Worm (Caenorhabditis elegans) whole organism, dauer: Measurements from ENCODE around the gene akt-1.

Source experiments
- unc-62 ChIP-seq: sonication (generic microtip); optimal IDR thresholded peaks from 2 replicates; lab custom pipeline; 2017; ENCODE audit warnings: missing biosample characterization, missing genetic modification reagents, missing genetic modification characterization

Gene akt-1

ce11 chrV:10228360-10228759 lies 20.3 kb upstream of the akt-1 start, which contains the start of gene fipr-4:
Gene fipr-4, minus strand, starts transcription at chrV:10228460.
- TF ChIP-seq unc-62 (GFP tag; lab: Kevin White, UChicago), result no peak

- no peak for TF ChIP-seq unc-62 (GFP tag; lab: Kevin White, UChicago)
Measured at ce11 chrV:10229222-10229879, 19.4 kb upstream of the akt-1 start, which contains the start of the genes pyt-1 and fipr-7. Gene pyt-1, minus strand, starts transcription at chrV:10229322. Gene fipr-7, plus strand, starts transcription at chrV:10229829.

DNA sequence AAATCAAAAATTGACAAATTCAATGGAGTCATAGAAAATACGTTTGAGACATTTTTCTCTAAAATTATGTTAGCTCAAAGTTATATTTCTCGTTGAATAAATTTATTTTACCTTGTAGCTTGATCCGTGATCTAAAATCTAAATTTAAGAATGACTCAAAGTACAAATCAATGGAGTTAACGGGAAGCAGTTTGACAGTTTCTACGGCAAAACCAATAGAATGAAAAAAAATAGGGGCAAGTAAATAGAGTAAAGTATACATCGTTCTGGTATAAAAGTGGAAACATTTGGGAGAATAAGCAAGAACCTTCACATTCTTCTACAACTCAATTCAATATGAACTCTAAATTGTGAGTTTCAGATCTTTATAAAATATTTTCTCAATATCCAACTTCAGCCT lies 17.8 kb upstream of the akt-1 start, which contains the start of gene fipr-6:
TSS of gene fipr-6 (plus strand) at position 301 of the 400 bp plus-strand sequence.
- no peak for TF ChIP-seq unc-62 (GFP tag; lab: Kevin White, UChicago)

- no peak for TF ChIP-seq unc-62 (GFP tag; lab: Kevin White, UChicago)
Measured at ce11 chrV:10233330-10233729, 15.4 kb upstream of the akt-1 start, which contains the start of gene str-182. Gene str-182, minus strand, starts transcription at chrV:10233430.

DNA sequence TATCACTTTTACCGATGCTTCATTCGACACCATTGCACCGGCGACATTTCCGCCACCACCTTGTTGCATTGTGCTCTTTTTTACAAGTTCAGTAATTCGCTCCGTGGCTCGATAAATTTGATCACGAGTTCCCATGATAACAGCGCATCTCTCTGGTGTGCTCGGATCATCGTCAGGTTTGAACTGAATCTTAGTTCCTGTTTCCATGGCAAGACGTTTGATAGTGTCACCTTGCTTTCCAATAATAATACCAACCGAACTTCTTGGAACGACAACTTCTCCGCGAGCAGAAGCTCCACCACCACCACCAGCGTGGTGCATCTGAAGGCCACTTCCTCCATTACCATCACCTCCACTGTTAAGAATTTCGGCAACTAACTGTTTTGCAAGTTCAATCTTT lies 11.5 kb upstream of the akt-1 start:
- no peak for TF ChIP-seq unc-62 (GFP tag; lab: Kevin White, UChicago)

DNA sequence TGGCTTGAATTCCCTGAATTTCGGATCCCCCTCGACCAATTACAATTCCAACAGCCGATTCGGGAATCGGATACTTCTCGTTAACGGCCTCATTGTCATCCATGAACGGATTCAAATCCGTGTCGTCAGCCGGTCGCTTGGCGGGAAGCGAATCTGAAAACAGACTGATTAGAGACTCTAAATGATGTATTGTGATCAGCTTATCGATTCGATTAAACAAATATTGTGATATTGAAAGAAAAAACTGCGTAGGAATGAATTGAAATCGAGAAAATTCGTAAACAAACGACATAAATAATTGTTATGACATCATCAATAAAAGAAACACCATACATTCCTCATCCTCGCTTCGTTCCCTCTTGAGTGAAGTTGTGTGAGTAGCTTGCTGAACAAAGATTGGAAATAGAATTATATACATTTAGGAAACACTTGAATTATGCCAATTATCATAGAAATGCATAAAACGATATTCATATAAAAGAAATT lies 10.7 kb upstream of the akt-1 start:
- TF ChIP-seq unc-62 (GFP tag; lab: Kevin White, UChicago), result no peak

- TF ChIP-seq unc-62 (GFP tag; lab: Kevin White, UChicago), result no peak
Measured at ce11 chrV:10238665-10239064, 10.0 kb upstream of the akt-1 start, which contains the start of gene fubl-1. Gene fubl-1, minus strand, starts transcription at chrV:10238866.

ce11 chrV:10239861-10240260 lies 8.8 kb upstream of the akt-1 start, which contains the start of gene fipr-8:
Gene fipr-8, minus strand, starts transcription at chrV:10239961.
- no peak for TF ChIP-seq unc-62 (GFP tag; lab: Kevin White, UChicago)

DNA sequence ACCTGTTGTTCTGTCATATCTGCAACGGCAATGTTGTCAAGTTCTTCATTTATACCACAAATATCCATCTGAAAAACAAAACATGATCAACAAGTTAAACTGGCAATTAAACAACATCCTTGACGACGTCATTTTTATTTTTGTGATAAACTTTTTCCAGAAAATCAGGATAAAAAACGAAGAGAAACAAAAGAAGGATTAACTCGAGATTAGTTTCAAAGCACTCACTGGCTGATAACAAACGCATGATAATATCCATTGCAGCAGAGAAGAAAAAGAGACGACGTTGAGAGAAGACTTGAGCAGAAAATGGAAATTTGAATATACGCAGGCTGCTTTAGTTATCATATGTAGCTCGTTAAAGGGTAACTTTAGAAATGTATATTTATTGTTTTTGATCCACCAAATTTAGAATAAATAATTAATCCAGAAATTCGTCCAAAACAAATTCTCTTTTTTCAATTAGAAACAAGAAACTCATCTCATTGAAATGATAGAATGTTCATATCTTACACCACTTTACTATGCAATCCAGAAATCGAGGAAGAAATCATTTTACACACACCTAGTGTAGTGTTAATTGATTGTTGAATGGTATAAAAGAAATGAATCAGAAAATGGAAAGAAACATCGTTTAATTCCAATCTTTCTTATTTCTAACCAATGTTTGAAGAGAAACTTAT lies 7.4 kb upstream of the akt-1 start, which contains the start of the genes C12D8.21 and col-148:
TSS of gene C12D8.21 (minus strand) at position 68 of the 683 bp plus-strand sequence.
TSS of gene col-148 (plus strand) at position 633 of the 683 bp plus-strand sequence.
- no peak for TF ChIP-seq unc-62 (GFP tag; lab: Kevin White, UChicago)

ce11 chrV:10243105-10243504 lies 5.6 kb upstream of the akt-1 start, which contains the start of gene C12D8.9:
Gene C12D8.9, minus strand, starts transcription at chrV:10243205.
- TF ChIP-seq unc-62 (GFP tag; lab: Kevin White, UChicago), result no peak

ce11 chrV:10244018-10244720 lies 4.5 kb upstream of the akt-1 start:
- no peak for TF ChIP-seq unc-62 (GFP tag; lab: Kevin White, UChicago)

DNA sequence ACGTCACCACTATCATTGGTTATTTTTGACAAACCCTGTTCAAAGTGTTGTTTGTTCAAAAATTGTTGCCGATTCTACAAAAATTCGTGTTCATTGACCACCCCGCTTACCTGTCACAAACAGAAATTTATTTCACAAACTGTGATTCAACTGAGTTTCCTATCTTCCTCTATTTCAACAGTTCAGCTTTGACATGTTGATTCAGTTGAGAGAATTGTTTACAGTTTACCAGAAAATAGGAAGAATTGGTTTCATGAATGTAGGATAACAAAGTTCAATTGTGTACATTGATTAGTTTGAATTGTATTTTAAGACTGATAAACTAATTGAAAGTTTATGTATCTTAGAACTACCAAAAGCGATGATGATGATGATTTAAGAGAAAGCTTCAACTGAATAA lies 3.1 kb upstream of the akt-1 start:
- no peak for TF ChIP-seq unc-62 (GFP tag; lab: Kevin White, UChicago)

DNA sequence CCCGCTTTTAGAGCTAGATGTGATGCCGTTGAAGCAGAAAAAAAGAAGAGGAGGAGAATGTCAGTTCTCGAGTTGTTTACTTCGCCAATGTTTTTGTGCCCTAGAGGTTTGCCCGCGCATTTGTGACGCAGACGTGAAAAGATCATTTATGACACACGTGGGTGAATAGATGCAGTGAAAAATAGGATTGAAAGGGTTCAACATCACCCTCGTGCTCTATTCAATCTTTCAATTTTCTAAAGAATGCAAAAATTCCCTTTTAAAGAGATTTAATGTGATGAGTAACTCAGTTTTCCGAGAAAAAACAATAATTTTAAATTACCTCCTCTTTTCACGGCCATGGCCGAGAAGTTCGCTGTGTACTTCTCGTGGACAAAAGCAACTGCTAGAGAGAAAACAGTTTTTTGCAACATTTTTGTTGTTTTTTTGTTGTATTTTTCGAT lies 2.2 kb upstream of the akt-1 start:
- TF ChIP-seq unc-62 (GFP tag; lab: Kevin White, UChicago), result no peak

DNA sequence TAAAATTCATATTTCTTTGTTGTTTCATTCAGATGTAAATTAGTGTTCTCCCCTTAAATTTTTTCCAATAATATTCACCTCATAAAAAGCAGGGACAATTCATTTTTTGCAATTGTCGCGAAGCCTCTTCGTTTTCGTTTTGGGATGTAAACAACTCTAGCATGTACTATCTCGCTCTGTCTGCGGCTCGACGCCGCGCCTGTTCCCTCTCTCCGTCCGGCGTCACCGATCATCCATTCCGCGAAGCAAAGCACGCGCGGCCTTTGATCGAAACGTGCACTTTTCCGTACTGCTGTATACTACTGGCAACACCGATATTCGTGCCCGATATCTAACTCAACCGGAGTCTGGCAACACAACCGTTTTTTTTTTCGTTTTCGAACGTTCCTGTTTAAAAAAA lies 1.7 kb upstream of the akt-1 start:
- TF ChIP-seq unc-62 (GFP tag; lab: Kevin White, UChicago), result no peak

DNA sequence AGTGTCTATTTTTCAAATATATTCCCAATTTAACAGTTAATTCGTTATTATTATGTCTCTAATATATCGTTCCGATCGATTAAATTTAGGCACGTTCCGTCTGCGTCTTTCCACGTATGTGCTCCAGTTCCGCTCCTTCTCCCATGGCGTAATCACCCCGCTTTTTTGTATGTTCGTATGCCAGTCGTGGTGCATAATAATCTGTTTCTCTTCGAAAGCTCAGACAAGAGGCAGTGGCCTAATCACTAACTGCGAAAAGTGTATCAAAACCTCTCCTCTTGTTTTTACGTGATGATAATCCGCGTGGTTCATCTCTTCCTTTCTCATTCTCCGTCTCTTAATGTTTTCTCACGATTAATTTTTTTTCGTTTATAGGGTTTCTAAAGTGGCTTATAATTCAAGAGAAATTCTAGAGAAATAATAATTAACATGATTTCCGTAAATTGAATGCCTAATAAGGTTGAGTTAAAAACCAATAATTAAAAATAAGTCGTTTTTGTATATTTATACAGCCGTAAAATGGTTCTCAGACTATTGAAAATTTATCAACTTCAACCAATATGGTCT lies 949 bp upstream of the akt-1 start:
- TF ChIP-seq unc-62 (GFP tag; lab: Kevin White, UChicago), result no peak
